Fruit fly (Drosophila melanogaster): Measurements from ENCODE around the gene AlaRS-m.

DNA sequence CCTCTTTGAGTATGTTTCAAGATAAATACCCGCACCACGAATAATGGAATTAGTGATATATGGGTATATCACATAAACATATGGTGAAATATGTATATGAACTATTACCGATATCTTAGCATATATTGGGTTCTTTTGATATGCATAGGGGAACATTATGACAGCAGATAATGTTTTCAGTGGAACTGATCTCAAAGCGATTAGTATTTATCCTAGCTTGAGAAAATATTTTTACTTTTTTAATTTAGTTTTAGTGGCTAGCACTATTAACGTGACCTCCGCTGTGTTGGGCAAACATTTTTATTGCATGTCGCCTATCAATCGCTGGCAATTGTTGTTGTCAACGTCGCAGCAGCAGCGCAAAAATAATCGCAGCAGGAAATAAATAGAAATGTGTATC, 42.5 kb downstream of the AlaRS-m start:
- TF ChIP-seq CG8478 (optimal IDR thresholded peaks at IDR 0.05) (no peak), CTCF (optimal IDR thresholded peaks at IDR 0.05) (no peak)
